Fruit fly (Drosophila melanogaster) whole organism, embryonic: ENCODE data around the gene MtnF.

ENCODE experiments used
- CG10147 ChIP-seq: fragments of 200-800 bp; sonication (Bioruptor generic); optimal IDR thresholded peaks from 2 replicates; lab custom pipeline; 2019; ENCODE audit warnings: missing biosample characterization, mild to moderate bottlenecking, missing genetic modification characterization, moderate library complexity
- CG32772 ChIP-seq: fragments of 200-800 bp; sonication (Bioruptor generic); IDR thresholded peaks from 2 replicates; pipeline ENCODE4 v1.3.6; 2022; ENCODE audit warnings: missing biosample characterization, missing genetic modification characterization
- CG3838 ChIP-seq: fragments of 200-800 bp; sonication (Bioruptor generic); optimal IDR thresholded peaks from 3 replicates; lab custom pipeline; 2016; ENCODE audit warnings: missing biosample characterization, missing genetic modification characterization
- CG9437 ChIP-seq: fragments of 200-800 bp; sonication (Bioruptor generic); optimal IDR thresholded peaks from 2 replicates; lab custom pipeline; 2018; ENCODE audit warnings: missing biosample characterization, mild to moderate bottlenecking, missing genetic modification characterization
- D19A ChIP-seq: fragments of 200-800 bp; optimal IDR thresholded peaks from 3 replicates; lab custom pipeline; 2019; ENCODE audit warnings: missing biosample characterization, mild to moderate bottlenecking, missing genetic modification characterization, moderate library complexity
- Dfd ChIP-seq, 2 experiments: fragments of >200 bp; optimal IDR thresholded peaks; 2 replicates each; lab custom pipeline; 2017; ENCODE audit warnings: missing biosample characterization in 2 of 2, missing genetic modification characterization in 2 of 2
- NFAT ChIP-seq: fragments of 200-800 bp; sonication (Bioruptor generic); IDR thresholded peaks from 2 replicates; pipeline ENCODE4 v1.3.6; 2022; ENCODE audit warnings: missing biosample characterization, missing genetic modification characterization
- crc ChIP-seq: fragments of 200-800 bp; sonication (Bioruptor generic); optimal IDR thresholded peaks from 2 replicates; lab custom pipeline; 2016; ENCODE audit warnings: missing biosample characterization, missing genetic modification characterization
- repo ChIP-seq: fragments of 200-800 bp; sonication (Bioruptor generic); optimal IDR thresholded peaks from 2 replicates; lab custom pipeline; 2016; ENCODE audit warnings: missing biosample characterization, missing genetic modification characterization
- salm ChIP-seq: fragments of 200-800 bp; sonication (Bioruptor generic); optimal IDR thresholded peaks from 2 replicates; lab custom pipeline; 2018; ENCODE audit warnings: missing biosample characterization, mild to moderate bottlenecking, missing genetic modification characterization
- tup ChIP-seq: fragments of 200-800 bp; sonication (Bioruptor generic); optimal IDR thresholded peaks from 2 replicates; lab custom pipeline; 2016; ENCODE audit warnings: missing biosample characterization, mild to moderate bottlenecking, missing genetic modification characterization, moderate library complexity

DNA sequence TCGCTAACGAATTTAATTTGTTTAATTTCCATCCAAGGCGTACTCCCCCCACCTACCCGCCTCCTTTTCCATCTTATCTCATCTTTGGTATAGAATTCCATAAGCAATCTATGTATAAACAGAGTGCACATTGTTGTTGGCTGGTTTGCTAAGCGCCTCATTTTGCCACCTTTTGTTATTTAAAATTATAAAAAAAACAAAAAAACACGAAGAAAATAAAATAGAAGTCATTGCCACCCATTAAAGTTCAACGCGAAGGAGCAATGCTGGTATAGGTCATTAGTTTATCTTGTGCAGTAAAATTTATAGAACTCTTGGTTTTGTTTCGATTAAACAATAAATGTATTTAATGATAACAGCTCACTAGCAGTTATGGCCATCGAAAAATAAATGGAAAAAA lies 653 bp downstream of the MtnF start:
- no peak for TF ChIP-seq repo (GFP tag; lab: Kevin White, UChicago)
- no peak for TF ChIP-seq CG9437
- no peak for TF ChIP-seq salm
- TF ChIP-seq D19A (tag; lab: Kevin White, UChicago): no peak
- TF ChIP-seq CG10147: no peak
- no peak for TF ChIP-seq NFAT
- TF ChIP-seq CG3838 (GFP tag; lab: Kevin White, UChicago): no peak
- TF ChIP-seq CG32772: no peak
- TF ChIP-seq tup (GFP tag; lab: Kevin White, UChicago): no peak
- no peak for TF ChIP-seq crc (GFP tag; lab: Kevin White, UChicago)
- TF ChIP-seq Dfd (GFP tag; optimal IDR thresholded peaks at IDR 0.05; lab: Kevin White, UChicago): no peak
